Fruit fly (Drosophila melanogaster): ENCODE results near the gene zormin.
A peak's percentile ranks its signal among the peaks of the same experiment; 100 is the strongest.

The zormin gene

dm6 chr3L:2089751-2090510 lies 61.6 kb downstream of the zormin start (continued):
- TF ChIP-seq CG13775 (GFP tag; optimal IDR thresholded peaks at IDR 0.05) (no peak), sd (tag; optimal IDR thresholded peaks at IDR 0.05) (peak; percentile 59), CoRest (tag; optimal IDR thresholded peaks at IDR 0.05) (no peak), Trl (optimal IDR thresholded peaks at IDR 0.05) (no peak), Trl (GFP tag; optimal IDR thresholded peaks at IDR 0.05) (no peak), CG1647 (GFP tag; optimal IDR thresholded peaks at IDR 0.05) (no peak), eyg (GFP tag; optimal IDR thresholded peaks at IDR 0.05) (no peak), sr (GFP tag; IDR thresholded peaks at IDR 0.05) (peak; percentile 78; the same call in 2 of the 3 replicates)

All from whole organism, embryonic.